Worm (Caenorhabditis elegans): Measurements from ENCODE around the gene Y38F1A.8.
A peak's percentile ranks its signal among the peaks of the same experiment; 100 is the strongest.

Gene Y38F1A.8

ce11 chrII:12953297-12953696, 47.4 kb downstream of the Y38F1A.8 start:
- TF ChIP-seq unc-55 (GFP tag; optimal IDR thresholded peaks at IDR 0.05) (peak; percentile 54), nhr-12 (tag; optimal IDR thresholded peaks at IDR 0.05) (no peak), gmeb-1 (tag; optimal IDR thresholded peaks at IDR 0.05) (peak; percentile 3), C34F6.9 (tag; optimal IDR thresholded peaks at IDR 0.05) (peak; percentile 70), fos-1 (tag; optimal IDR thresholded peaks at IDR 0.05) (peak; percentile 31), F13H6.1 (tag; optimal IDR thresholded peaks at IDR 0.05) (peak; percentile 3), mbf-1 (tag; optimal IDR thresholded peaks at IDR 0.05) (no peak), sma-9 (GFP tag; optimal IDR thresholded peaks at IDR 0.05) (peak; percentile 59), sma-9 (tag; optimal IDR thresholded peaks at IDR 0.05) (no peak), mab-5 (tag; optimal IDR thresholded peaks at IDR 0.05) (no peak), crh-2 (tag; optimal IDR thresholded peaks at IDR 0.05) (peak; percentile 30), nhr-129 (tag; optimal IDR thresholded peaks at IDR 0.05) (peak; percentile 63), lsy-2 (tag; optimal IDR thresholded peaks at IDR 0.05) (peak in 1 of 2 experiments; percentile 49), sma-3 (GFP tag; optimal IDR thresholded peaks at IDR 0.05) (peak; percentile 10), nhr-11 (tag; optimal IDR thresholded peaks at IDR 0.05) (no peak), lin-13 (GFP tag; optimal IDR thresholded peaks at IDR 0.05) (peak; percentile 11), snpc-4 (tag; optimal IDR thresholded peaks at IDR 0.05) (peak; percentile 76)

- TF ChIP-seq fos-1 (tag; optimal IDR thresholded peaks at IDR 0.05) (no peak), lin-39 (tag; optimal IDR thresholded peaks at IDR 0.05) (no peak), blmp-1 (tag; optimal IDR thresholded peaks at IDR 0.05; ENCODE audit: insufficient read depth) (no peak), unc-39 (tag; optimal IDR thresholded peaks at IDR 0.05) (no peak), snpc-4 (tag; optimal IDR thresholded peaks at IDR 0.05) (no peak), nhr-10 (tag; optimal IDR thresholded peaks at IDR 0.05) (no peak), C34F6.9 (tag; optimal IDR thresholded peaks at IDR 0.05) (no peak), sma-3 (GFP tag; optimal IDR thresholded peaks at IDR 0.05) (no peak), nhr-23 (tag; optimal IDR thresholded peaks at IDR 0.05) (no peak), ceh-16 (tag; optimal IDR thresholded peaks at IDR 0.05) (no peak), ceh-82 (tag; optimal IDR thresholded peaks at IDR 0.05) (no peak), nhr-12 (tag; optimal IDR thresholded peaks at IDR 0.05) (no peak), lin-13 (GFP tag; optimal IDR thresholded peaks at IDR 0.05) (no peak), ztf-4 (tag; optimal IDR thresholded peaks at IDR 0.05) (no peak), ztf-1 (GFP tag; conservative IDR thresholded peaks at IDR 0.05) (no peak), unc-55 (GFP tag; optimal IDR thresholded peaks at IDR 0.05) (no peak), elt-1 (tag; optimal IDR thresholded peaks at IDR 0.05) (no peak), R02D3.7 (tag; optimal IDR thresholded peaks at IDR 0.05) (no peak), nhr-237 (tag; optimal IDR thresholded peaks at IDR 0.05) (no peak)
Measured at ce11 chrII:12948158-12948557, 52.5 kb downstream of the Y38F1A.8 start, which contains the start of gene F58G1.7. TSS of gene F58G1.7 (minus strand) at chrII:12948258.

Measured in whole organism, L2 larva.